Worm (Caenorhabditis elegans): Measurements from ENCODE around the gene DC2.5.

- no peak for TF ChIP-seq ama-1 (optimal IDR thresholded peaks at IDR 0.05)
- no peak for TF ChIP-seq nhr-11 (tag; optimal IDR thresholded peaks at IDR 0.05)
- TF ChIP-seq sem-4 (tag; optimal IDR thresholded peaks at IDR 0.05), result no peak
- TF ChIP-seq peb-1 (tag; optimal IDR thresholded peaks at IDR 0.05), result no peak
- peak in 1 of 2 experiments; percentile 44 for TF ChIP-seq lsy-2 (tag; optimal IDR thresholded peaks at IDR 0.05)
- no peak for TF ChIP-seq ztf-11 (tag; optimal IDR thresholded peaks at IDR 0.05)
- TF ChIP-seq ztf-1 (GFP tag; conservative IDR thresholded peaks at IDR 0.05), result no peak
- TF ChIP-seq alr-1 (tag; optimal IDR thresholded peaks at IDR 0.05), result no peak
- TF ChIP-seq nhr-12 (tag; optimal IDR thresholded peaks at IDR 0.05), result no peak
- no peak for TF ChIP-seq fos-1 (tag; optimal IDR thresholded peaks at IDR 0.05)
- no peak for TF ChIP-seq blmp-1 (tag; optimal IDR thresholded peaks at IDR 0.05; ENCODE audit: insufficient read depth)
- no peak for TF ChIP-seq R02D3.7 (tag; optimal IDR thresholded peaks at IDR 0.05)
- TF ChIP-seq aly-2 (tag; optimal IDR thresholded peaks at IDR 0.05), result no peak
- TF ChIP-seq nhr-23 (tag; optimal IDR thresholded peaks at IDR 0.05), result no peak
Measured at ce11 chrV:185694-186217, 26.8 kb downstream of the DC2.5 start, which contains the start of gene arid-1.

Data from whole organism, L2 larva.